Fruit fly (Drosophila melanogaster) whole organism, embryonic: ENCODE data around the gene CG43731.
A peak's percentile ranks its signal among the peaks of the same experiment; 100 is the strongest.

ENCODE experiments used
- Adf1 ChIP-seq: fragments of 200-800 bp; sonication (Bioruptor generic); IDR thresholded peaks from 2 replicates; pipeline ENCODE4 v1.3.6; 2022; ENCODE audit warnings: missing biosample characterization, missing genetic modification characterization
- Blimp-1 ChIP-seq: fragments of 200-800 bp; sonication (Bioruptor generic); optimal IDR thresholded peaks from 3 replicates; lab custom pipeline; 2018; ENCODE audit warnings: missing biosample characterization, missing genetic modification characterization, mild to moderate bottlenecking, moderate library complexity, missing genetic modification reagents
- BtbVII ChIP-seq: fragments of 200-800 bp; sonication (Bioruptor generic); optimal IDR thresholded peaks from 3 replicates; lab custom pipeline; 2017; ENCODE audit warnings: missing biosample characterization, mild to moderate bottlenecking, missing genetic modification characterization
- CG10274 ChIP-seq: fragments of 200-800 bp; sonication (Bioruptor generic); optimal IDR thresholded peaks from 3 replicates; lab custom pipeline; 2017; ENCODE audit warnings: missing biosample characterization, mild to moderate bottlenecking, missing genetic modification characterization
- CG11504 ChIP-seq: fragments of 200-800 bp; sonication (Bioruptor generic); optimal IDR thresholded peaks from 3 replicates; lab custom pipeline; 2019; ENCODE audit warnings: missing biosample characterization, mild to moderate bottlenecking, missing genetic modification characterization, moderate library complexity
- CG11695 ChIP-seq: fragments of 200-800 bp; sonication (Bioruptor generic); IDR thresholded peaks from 3 replicates; pipeline ENCODE4 v1.3.6; 2022; ENCODE audit warnings: missing biosample characterization, missing genetic modification characterization
- CG11696 ChIP-seq: fragments of 200-800 bp; sonication (Bioruptor generic); IDR thresholded peaks from 2 replicates; pipeline ENCODE4 v1.3.6; 2022; ENCODE audit warnings: missing biosample characterization, missing genetic modification characterization
- CG12155 ChIP-seq: fragments of 200-800 bp; sonication (Bioruptor generic); optimal IDR thresholded peaks from 3 replicates; lab custom pipeline; 2016; ENCODE audit warnings: missing biosample characterization, missing genetic modification characterization
- CG1233 ChIP-seq: fragments of 200-800 bp; sonication (Bioruptor generic); optimal IDR thresholded peaks from 4 replicates; lab custom pipeline; 2018; ENCODE audit warnings: missing biosample characterization, mild to moderate bottlenecking, missing genetic modification characterization
- CG30020 ChIP-seq: fragments of 200-800 bp; optimal IDR thresholded peaks from 2 replicates; lab custom pipeline; 2019; ENCODE audit warnings: missing biosample characterization, mild to moderate bottlenecking, missing genetic modification characterization, moderate library complexity
- CG30431 ChIP-seq: fragments of 200-800 bp; sonication (Bioruptor generic); optimal IDR thresholded peaks from 2 replicates; lab custom pipeline; 2017; ENCODE audit warnings: missing biosample characterization, missing genetic modification characterization
- CG7357 ChIP-seq: fragments of 200-800 bp; sonication (Bioruptor generic); IDR thresholded peaks from 3 replicates; pipeline ENCODE4 v1.3.6; 2022; ENCODE audit warnings: missing biosample characterization, missing genetic modification characterization
- CG8281 ChIP-seq: fragments of 200-800 bp; sonication (Bioruptor generic); optimal IDR thresholded peaks from 2 replicates; lab custom pipeline; 2018; ENCODE audit warnings: missing biosample characterization, mild to moderate bottlenecking, missing genetic modification characterization, moderate library complexity
- CG8359 ChIP-seq: fragments of 200-800 bp; sonication (Bioruptor generic); optimal IDR thresholded peaks from 2 replicates; lab custom pipeline; 2017; ENCODE audit warnings: missing biosample characterization, mild to moderate bottlenecking, missing genetic modification characterization, borderline replicate concordance
- Dek ChIP-seq: fragments of 200-800 bp; sonication (Bioruptor generic); optimal IDR thresholded peaks from 3 replicates; lab custom pipeline; 2019; ENCODE audit warnings: missing biosample characterization, mild to moderate bottlenecking, missing genetic modification characterization, moderate library complexity
- Dll ChIP-seq: fragments of 200-800 bp; sonication (Bioruptor generic); IDR thresholded peaks from 4 replicates; pipeline ENCODE4 v1.3.6; 2022; ENCODE audit warnings: missing biosample characterization, missing genetic modification characterization; ENCODE audit not compliant: partially characterized antibody
- Doc3 ChIP-seq: fragments of 200-800 bp; sonication (Bioruptor generic); IDR thresholded peaks from 3 replicates; pipeline ENCODE4 v1.3.6; 2022; ENCODE audit warnings: missing biosample characterization, missing genetic modification characterization; ENCODE audit not compliant: partially characterized antibody
- Eip74EF ChIP-seq, 2 experiments: fragments of 200-800 bp in 1 of 2; fragments of >200 bp in 1 of 2; sonication (Bioruptor generic) in 1 of 2; optimal IDR thresholded peaks; 2 replicates each; lab custom pipeline; 2017 to 2019; ENCODE audit warnings: missing biosample characterization in 2 of 2, missing genetic modification characterization in 2 of 2, mild to moderate bottlenecking in 1 of 2, moderate library complexity in 1 of 2
- Ets97D ChIP-seq: fragments of 200-800 bp; sonication (Bioruptor generic); optimal IDR thresholded peaks from 3 replicates; lab custom pipeline; 2016; ENCODE audit warnings: missing biosample characterization, missing genetic modification characterization
- HLH3B ChIP-seq: fragments of 200-800 bp; sonication (Bioruptor generic); IDR thresholded peaks from 2 replicates; pipeline ENCODE4 v1.3.6; 2022; ENCODE audit warnings: missing biosample characterization, missing genetic modification characterization
- Hsf ChIP-seq: fragments of 200-800 bp; sonication (Bioruptor generic); optimal IDR thresholded peaks from 3 replicates; lab custom pipeline; 2016; ENCODE audit warnings: missing biosample characterization, missing genetic modification characterization
- NK7.1 ChIP-seq: fragments of 200-800 bp; sonication (Bioruptor generic); optimal IDR thresholded peaks from 3 replicates; lab custom pipeline; 2016; ENCODE audit warnings: missing biosample characterization, missing genetic modification characterization
- Oaz ChIP-seq: fragments of 200-800 bp; sonication (Bioruptor generic); IDR thresholded peaks from 2 replicates; pipeline ENCODE4 v1.3.6; 2022; ENCODE audit warnings: missing biosample characterization, missing genetic modification characterization
- Sox102F ChIP-seq: fragments of 200-800 bp; sonication (Bioruptor generic); optimal IDR thresholded peaks from 2 replicates; lab custom pipeline; 2018; ENCODE audit warnings: missing biosample characterization, mild to moderate bottlenecking, missing genetic modification characterization, moderate library complexity
- bbx ChIP-seq: fragments of 200-800 bp; sonication (Bioruptor generic); IDR thresholded peaks from 2 replicates; pipeline ENCODE4 v1.3.6; 2022; ENCODE audit warnings: missing biosample characterization, missing genetic modification characterization; ENCODE audit not compliant: partially characterized antibody
- cas ChIP-seq: fragments of 200-800 bp; sonication (Bioruptor generic); IDR thresholded peaks from 2 replicates; pipeline ENCODE4 v1.3.6; 2022; ENCODE audit warnings: missing biosample characterization, missing genetic modification characterization
- fd3F ChIP-seq: fragments of 200-800 bp; sonication (Bioruptor generic); optimal IDR thresholded peaks from 2 replicates; lab custom pipeline; 2018; ENCODE audit warnings: missing biosample characterization, mild to moderate bottlenecking, missing genetic modification characterization, moderate library complexity
- ham ChIP-seq: fragments of 200-800 bp; sonication (Bioruptor generic); IDR thresholded peaks from 2 replicates; pipeline ENCODE4 v1.3.6; 2022; ENCODE audit warnings: missing biosample characterization, missing genetic modification characterization
- ind ChIP-seq: fragments of 200-800 bp; sonication (Bioruptor generic); optimal IDR thresholded peaks from 3 replicates; lab custom pipeline; 2016; ENCODE audit warnings: missing biosample characterization, missing genetic modification characterization
- nau ChIP-seq: fragments of 200-800 bp; sonication (Bioruptor generic); optimal IDR thresholded peaks from 3 replicates; lab custom pipeline; 2017; ENCODE audit warnings: missing biosample characterization, mild to moderate bottlenecking, missing genetic modification characterization, missing genetic modification reagents
- nmo ChIP-seq: fragments of 200-800 bp; sonication (Bioruptor generic); optimal IDR thresholded peaks from 2 replicates; lab custom pipeline; 2018; ENCODE audit warnings: missing biosample characterization, mild to moderate bottlenecking, missing genetic modification characterization, moderate library complexity
- p53 ChIP-seq: fragments of 200-800 bp; sonication (Bioruptor generic); optimal IDR thresholded peaks from 2 replicates; lab custom pipeline; 2016; ENCODE audit warnings: missing biosample characterization, missing genetic modification characterization
- phol ChIP-seq: fragments of 200-800 bp; sonication (Bioruptor generic); optimal IDR thresholded peaks from 3 replicates; lab custom pipeline; 2018; ENCODE audit warnings: missing biosample characterization, mild to moderate bottlenecking, missing genetic modification characterization, moderate library complexity
- sens ChIP-seq: fragments of 200-800 bp; sonication (Bioruptor generic); peaks from one replicate; lab custom pipeline; 2016; ENCODE audit warnings: missing biosample characterization, missing genetic modification characterization
- sob ChIP-seq: fragments of 200-800 bp; sonication (Bioruptor generic); IDR thresholded peaks from 2 replicates; pipeline ENCODE4 v1.3.6; 2022; ENCODE audit warnings: missing biosample characterization, missing genetic modification characterization
- sug ChIP-seq: fragments of 200-800 bp; optimal IDR thresholded peaks from 2 replicates; lab custom pipeline; 2019; ENCODE audit warnings: missing biosample characterization, mild to moderate bottlenecking, missing genetic modification characterization, moderate library complexity
- zf30C ChIP-seq: fragments of 200-800 bp; sonication (Bioruptor generic); optimal IDR thresholded peaks from 3 replicates; lab custom pipeline; 2018; ENCODE audit warnings: missing biosample characterization, mild to moderate bottlenecking, missing genetic modification characterization

Gene CG43731

dm6 chr2L:19071713-19072112 is 30.1 kb upstream of the CG43731 start:
- TF ChIP-seq nau (GFP tag; lab: Kevin White, UChicago) (no peak), Eip74EF (GFP tag; optimal IDR thresholded peaks at IDR 0.05; lab: Kevin White, UChicago) (no peak), CG30020 (tag; lab: Kevin White, UChicago) (no peak), CG30431 (no peak)

- TF ChIP-seq CG10274 (peak; percentile 88), CG8359 (GFP tag; lab: Kevin White, UChicago) (no peak), Sox102F (peak; percentile 9), CG12155 (GFP tag; lab: Kevin White, UChicago) (no peak), CG11696 (GFP tag; lab: Robert Waterston, UW) (no peak), p53 (GFP tag; lab: Kevin White, UChicago) (no peak), Adf1 (GFP tag; lab: Robert Waterston, UW) (no peak), BtbVII (GFP tag; lab: Kevin White, UChicago) (no peak), CG11504 (tag; lab: Kevin White, UChicago) (peak; percentile 23), Dll (GFP tag; lab: Robert Waterston, UW) (no peak), ham (no peak), Ets97D (GFP tag; lab: Kevin White, UChicago) (no peak), sens (GFP tag; lab: Kevin White, UChicago) (peak; percentile 80), Hsf (GFP tag; lab: Kevin White, UChicago) (no peak), phol (peak; percentile 9), CG8281 (tag; lab: Kevin White, UChicago) (no peak), Oaz (no peak), nmo (GFP tag; lab: Kevin White, UChicago) (peak; percentile 9), cas (GFP tag; lab: Robert Waterston, UW) (no peak), Blimp-1 (GFP tag; lab: Kevin White, UChicago) (peak; percentile 60), Dek (tag; lab: Kevin White, UChicago) (no peak), Doc3 (no peak), bbx (GFP tag; lab: Robert Waterston, UW) (no peak)
These were observed 27.6 kb upstream of the CG43731 start, which contains the start of gene CG17572 for dm6 chr2L:19074099-19074828. TSS of gene CG17572 (minus strand) at chr2L:19074149.

- no peak for TF ChIP-seq sug (tag; lab: Kevin White, UChicago)
- TF ChIP-seq NK7.1 (GFP tag; lab: Kevin White, UChicago), result no peak
- TF ChIP-seq HLH3B (GFP tag; lab: Robert Waterston, UW), result no peak
- TF ChIP-seq CG1233 (GFP tag; lab: Kevin White, UChicago), result no peak
- no peak for TF ChIP-seq fd3F
- no peak for TF ChIP-seq CG7357 (GFP tag; lab: Robert Waterston, UW)
- no peak for TF ChIP-seq CG11695 (GFP tag; lab: Robert Waterston, UW)
- no peak for TF ChIP-seq sob (GFP tag; lab: Robert Waterston, UW)
- no peak for TF ChIP-seq ind (GFP tag; lab: Kevin White, UChicago)
- TF ChIP-seq zf30C (GFP tag; lab: Kevin White, UChicago), result no peak
These were observed 22.9 kb upstream of the CG43731 start, which contains the start of gene CG10700 for dm6 chr2L:19078928-19079327. TSS of gene CG10700 (minus strand) at chr2L:19079028.
